Fruit fly (Drosophila melanogaster): ENCODE data around the gene Hnf4.

Gene Hnf4

dm6 chr2L:8709413-8709812, at the start of gene Hnf4:
Hnf4 (minus strand) TSS chr2L:8709611.
- TF ChIP-seq noc (tag; optimal IDR thresholded peaks at IDR 0.05), result peak; percentile 4

- no peak for TF ChIP-seq noc (tag; optimal IDR thresholded peaks at IDR 0.05)
Measured at dm6 chr2L:8752022-8752421, 42.6 kb upstream of the Hnf4 start, which contains the start of the genes CG45307 and CG12438. CG45307 (minus strand) TSS chr2L:8752122. CG12438 (plus strand) TSS chr2L:8752285.

- no peak for TF ChIP-seq noc (tag; optimal IDR thresholded peaks at IDR 0.05)
Measured at dm6 chr2L:8747480-8747879, 38.1 kb upstream of the Hnf4 start.

- TF ChIP-seq noc (tag; optimal IDR thresholded peaks at IDR 0.05), result no peak
Measured at dm6 chr2L:8746350-8746759, 36.9 kb upstream of the Hnf4 start.

dm6 chr2L:8743082-8743481, 33.7 kb upstream of the Hnf4 start:
- TF ChIP-seq noc (tag; optimal IDR thresholded peaks at IDR 0.05), result no peak

- no peak for TF ChIP-seq noc (tag; optimal IDR thresholded peaks at IDR 0.05)
Measured at dm6 chr2L:8740757-8741278, 31.4 kb upstream of the Hnf4 start.

- TF ChIP-seq noc (tag; optimal IDR thresholded peaks at IDR 0.05), result peak; percentile 18
Measured at dm6 chr2L:8739984-8740756, 30.8 kb upstream of the Hnf4 start, which contains the start of gene raw. raw (minus strand) TSS chr2L:8740660.

- TF ChIP-seq noc (tag; optimal IDR thresholded peaks at IDR 0.05), result peak; percentile 89
Measured at dm6 chr2L:8738253-8738665, 28.8 kb upstream of the Hnf4 start.

- no peak for TF ChIP-seq noc (tag; optimal IDR thresholded peaks at IDR 0.05)
Measured at dm6 chr2L:8736383-8736782, 27.0 kb upstream of the Hnf4 start.

- peak; percentile 76 for TF ChIP-seq noc (tag; optimal IDR thresholded peaks at IDR 0.05)
Measured at dm6 chr2L:8735572-8735996, 26.2 kb upstream of the Hnf4 start.

- TF ChIP-seq noc (tag; optimal IDR thresholded peaks at IDR 0.05), result no peak
Measured at dm6 chr2L:8734998-8735397, 25.6 kb upstream of the Hnf4 start.

- no peak for TF ChIP-seq noc (tag; optimal IDR thresholded peaks at IDR 0.05)
Measured at dm6 chr2L:8734304-8734703, 24.9 kb upstream of the Hnf4 start.

- TF ChIP-seq noc (tag; optimal IDR thresholded peaks at IDR 0.05), result peak; percentile 40
Measured at dm6 chr2L:8732702-8733101, 23.3 kb upstream of the Hnf4 start.

dm6 chr2L:8721028-8721427, 11.6 kb upstream of the Hnf4 start:
- TF ChIP-seq noc (tag; optimal IDR thresholded peaks at IDR 0.05), result no peak

- peak; percentile 57 for TF ChIP-seq noc (tag; optimal IDR thresholded peaks at IDR 0.05)
Measured at dm6 chr2L:8719757-8720156, 10.3 kb upstream of the Hnf4 start.

- TF ChIP-seq noc (tag; optimal IDR thresholded peaks at IDR 0.05), result peak; percentile 98
Measured at dm6 chr2L:8717618-8718336, 8.4 kb upstream of the Hnf4 start.

dm6 chr2L:8716383-8716782, 7.0 kb upstream of the Hnf4 start:
- TF ChIP-seq noc (tag; optimal IDR thresholded peaks at IDR 0.05), result no peak

All from whole organism, larva.